Fruit fly (Drosophila melanogaster) whole organism, embryonic: Measurements from ENCODE around the gene CG7582.
A peak's percentile ranks its signal among the peaks of the same experiment; 100 is the strongest.

Source experiments
- Aef1 ChIP-seq: fragments of 200-800 bp; sonication (Bioruptor generic); IDR thresholded peaks from 3 replicates; pipeline ENCODE4 v1.3.6; 2022; ENCODE audit warnings: missing biosample characterization, missing genetic modification characterization
- Antp ChIP-seq: fragments of 200-800 bp; sonication (Bioruptor generic); optimal IDR thresholded peaks from 3 replicates; lab custom pipeline; 2016; ENCODE audit warnings: missing biosample characterization, missing genetic modification characterization
- Bgb ChIP-seq: fragments of 200-800 bp; sonication (Bioruptor generic); IDR thresholded peaks from 2 replicates; pipeline ENCODE4 v1.3.6; 2022; ENCODE audit warnings: missing biosample characterization, missing genetic modification characterization; ENCODE audit not compliant: partially characterized antibody
- CG10979 ChIP-seq: fragments of 200-800 bp; sonication (Bioruptor generic); optimal IDR thresholded peaks from 2 replicates; lab custom pipeline; 2018; ENCODE audit warnings: missing biosample characterization, mild to moderate bottlenecking, missing genetic modification characterization, moderate library complexity
- CG11504 ChIP-seq: fragments of 200-800 bp; sonication (Bioruptor generic); optimal IDR thresholded peaks from 3 replicates; lab custom pipeline; 2019; ENCODE audit warnings: missing biosample characterization, mild to moderate bottlenecking, missing genetic modification characterization, moderate library complexity
- CG11695 ChIP-seq: fragments of 200-800 bp; sonication (Bioruptor generic); IDR thresholded peaks from 3 replicates; pipeline ENCODE4 v1.3.6; 2022; ENCODE audit warnings: missing biosample characterization, missing genetic modification characterization
- CG13123 ChIP-seq: fragments of 200-800 bp; sonication (Bioruptor generic); optimal IDR thresholded peaks from 2 replicates; lab custom pipeline; 2016; ENCODE audit warnings: missing biosample characterization, missing genetic modification characterization
- CG1529 ChIP-seq: fragments of 200-800 bp; sonication (Bioruptor generic); optimal IDR thresholded peaks from 3 replicates; lab custom pipeline; 2018; ENCODE audit warnings: missing biosample characterization, missing genetic modification characterization
- CG15696 ChIP-seq: fragments of 200-800 bp; sonication (Bioruptor generic); optimal IDR thresholded peaks from 2 replicates; lab custom pipeline; 2019; ENCODE audit warnings: missing biosample characterization, mild to moderate bottlenecking, missing genetic modification characterization, moderate library complexity
- CG16863 ChIP-seq: fragments of 200-800 bp; sonication (Bioruptor generic); optimal IDR thresholded peaks from 3 replicates; lab custom pipeline; 2016; ENCODE audit warnings: missing biosample characterization, missing genetic modification characterization
- CG17328 ChIP-seq: fragments of 200-800 bp; sonication (Bioruptor generic); IDR thresholded peaks from 2 replicates; pipeline ENCODE4 v1.3.6; 2022; ENCODE audit warnings: missing biosample characterization, missing genetic modification characterization
- CG17829 ChIP-seq: fragments of 200-800 bp; optimal IDR thresholded peaks from 2 replicates; lab custom pipeline; 2019; ENCODE audit warnings: missing biosample characterization, mild to moderate bottlenecking, missing genetic modification characterization, moderate library complexity
- CG2875 ChIP-seq: fragments of 200-800 bp; sonication (Bioruptor generic); optimal IDR thresholded peaks from 2 replicates; lab custom pipeline; 2017; ENCODE audit warnings: missing biosample characterization, mild to moderate bottlenecking, missing genetic modification characterization, missing genetic modification reagents
- CG3407 ChIP-seq: fragments of 200-800 bp; sonication (Bioruptor generic); optimal IDR thresholded peaks from 2 replicates; lab custom pipeline; 2018; ENCODE audit warnings: missing biosample characterization, mild to moderate bottlenecking, missing genetic modification characterization
- CG34422 ChIP-seq: fragments of 200-800 bp; sonication (Bioruptor generic); IDR thresholded peaks from 3 replicates; pipeline ENCODE4 v1.3.6; 2022; ENCODE audit warnings: missing biosample characterization, missing genetic modification characterization
- CG3726 ChIP-seq: fragments of 200-800 bp; sonication (Bioruptor generic); IDR thresholded peaks from 3 replicates; pipeline ENCODE4, ENCODE4 v1.3.6; 2022; ENCODE audit warnings: missing biosample characterization, missing genetic modification characterization
- CG4424 ChIP-seq: fragments of 200-800 bp; sonication (Bioruptor generic); optimal IDR thresholded peaks from 3 replicates; lab custom pipeline; 2016; ENCODE audit warnings: missing biosample characterization, missing genetic modification characterization
- CG4820 ChIP-seq: fragments of 200-800 bp; sonication (Bioruptor generic); optimal IDR thresholded peaks from 3 replicates; lab custom pipeline; 2016; ENCODE audit warnings: missing biosample characterization, missing genetic modification characterization
- CG6689 ChIP-seq: fragments of 200-800 bp; sonication (Bioruptor generic); IDR thresholded peaks from 2 replicates; pipeline ENCODE4 v1.3.6; 2022; ENCODE audit warnings: missing biosample characterization, missing genetic modification characterization
- CG7357 ChIP-seq: fragments of 200-800 bp; sonication (Bioruptor generic); IDR thresholded peaks from 3 replicates; pipeline ENCODE4 v1.3.6; 2022; ENCODE audit warnings: missing biosample characterization, missing genetic modification characterization
- CG7556 ChIP-seq: fragments of 200-800 bp; sonication (Bioruptor generic); optimal IDR thresholded peaks from 2 replicates; lab custom pipeline; 2017; ENCODE audit warnings: missing biosample characterization, mild to moderate bottlenecking, missing genetic modification characterization
- CG8388 ChIP-seq: fragments of 200-800 bp; sonication (Bioruptor generic); optimal IDR thresholded peaks from 2 replicates; lab custom pipeline; 2019; ENCODE audit warnings: missing biosample characterization, mild to moderate bottlenecking, missing genetic modification characterization, moderate library complexity
- CG9727 ChIP-seq: fragments of 200-800 bp; sonication (Bioruptor generic); optimal IDR thresholded peaks from 3 replicates; lab custom pipeline; 2017; ENCODE audit warnings: missing biosample characterization, mild to moderate bottlenecking, missing genetic modification characterization
- D19A ChIP-seq: fragments of 200-800 bp; optimal IDR thresholded peaks from 3 replicates; lab custom pipeline; 2019; ENCODE audit warnings: missing biosample characterization, mild to moderate bottlenecking, missing genetic modification characterization, moderate library complexity
- E2f1 ChIP-seq: fragments of 200-800 bp; sonication (Bioruptor generic); IDR thresholded peaks from 2 replicates; pipeline ENCODE4 v1.3.6; 2022; ENCODE audit warnings: missing biosample characterization, missing genetic modification characterization
- Gsc ChIP-seq: fragments of 200-800 bp; sonication (Bioruptor generic); IDR thresholded peaks from 2 replicates; pipeline ENCODE4 v1.3.6; 2022; ENCODE audit warnings: missing biosample characterization, missing genetic modification characterization
- HLH3B ChIP-seq: fragments of 200-800 bp; sonication (Bioruptor generic); IDR thresholded peaks from 2 replicates; pipeline ENCODE4 v1.3.6; 2022; ENCODE audit warnings: missing biosample characterization, missing genetic modification characterization
- Hr3 ChIP-seq: fragments of 200-800 bp; sonication (Bioruptor generic); optimal IDR thresholded peaks from 3 replicates; lab custom pipeline; 2016; ENCODE audit warnings: missing biosample characterization, missing genetic modification characterization
- Hr78 ChIP-seq, 2 experiments: fragments of 200-800 bp in 1 of 2; fragments of >200 bp in 1 of 2; sonication (Bioruptor generic) in 1 of 2; optimal IDR thresholded peaks; 2 replicates each; lab custom pipeline; 2017 to 2019; ENCODE audit warnings: missing biosample characterization in 2 of 2, missing genetic modification characterization in 2 of 2, mild to moderate bottlenecking in 1 of 2, moderate library complexity in 1 of 2
- MTF-1 ChIP-seq: fragments of 200-800 bp; sonication (Bioruptor generic); optimal IDR thresholded peaks from 2 replicates; lab custom pipeline; 2018; ENCODE audit warnings: missing biosample characterization, mild to moderate bottlenecking, missing genetic modification characterization, borderline replicate concordance
- Med ChIP-seq: fragments of 200-800 bp; sonication (Bioruptor generic); peaks from one replicate; lab custom pipeline; 2016; ENCODE audit warnings: missing biosample characterization, missing genetic modification characterization, mild to moderate bottlenecking, inconsistent platforms, moderate library complexity
- Optix ChIP-seq: fragments of 200-800 bp; sonication (Bioruptor generic); IDR thresholded peaks from 3 replicates; pipeline ENCODE4 v1.3.6; 2022; ENCODE audit warnings: missing biosample characterization, missing genetic modification characterization
- Pdp1 ChIP-seq, 2 experiments: fragments of 200-800 bp; sonication (Bioruptor generic); optimal IDR thresholded peaks; 3 replicates each; lab custom pipeline; 2016; ENCODE audit warnings: missing biosample characterization in 2 of 2, missing genetic modification characterization in 2 of 2, mild to moderate bottlenecking in 1 of 2, moderate library complexity in 1 of 2
- Side ChIP-seq: fragments of 200-800 bp; sonication (Bioruptor generic); optimal IDR thresholded peaks from 2 replicates; lab custom pipeline; 2016; ENCODE audit warnings: missing biosample characterization, missing genetic modification characterization
- Sox102F ChIP-seq: fragments of 200-800 bp; sonication (Bioruptor generic); optimal IDR thresholded peaks from 2 replicates; lab custom pipeline; 2018; ENCODE audit warnings: missing biosample characterization, mild to moderate bottlenecking, missing genetic modification characterization, moderate library complexity
- Trl ChIP-seq, 3 experiments: fragments of >200 bp in 2 of 3; fragments of 200-800 bp in 1 of 3; sonication (Bioruptor generic) in 1 of 3; optimal IDR thresholded peaks; 2 replicates in 1 of 3; 3 replicates in 2 of 3; lab custom pipeline; 2016 to 2017; ENCODE audit warnings: missing biosample characterization in 1 of 3, missing genetic modification characterization in 1 of 3
- aop ChIP-seq: fragments of 200-800 bp; sonication (Bioruptor generic); IDR thresholded peaks from 2 replicates; pipeline ENCODE4 v1.3.6; 2022; ENCODE audit warnings: missing biosample characterization, missing genetic modification characterization
- cas ChIP-seq: fragments of 200-800 bp; sonication (Bioruptor generic); IDR thresholded peaks from 2 replicates; pipeline ENCODE4 v1.3.6; 2022; ENCODE audit warnings: missing biosample characterization, missing genetic modification characterization
- dan ChIP-seq: fragments of 200-800 bp; sonication (Bioruptor generic); IDR thresholded peaks from 2 replicates; pipeline ENCODE4 v1.3.6; 2022; ENCODE audit warnings: missing biosample characterization, missing genetic modification characterization
- dmrt99B ChIP-seq: fragments of 200-800 bp; sonication (Bioruptor generic); optimal IDR thresholded peaks from 2 replicates; lab custom pipeline; 2018; ENCODE audit warnings: missing biosample characterization, mild to moderate bottlenecking, missing genetic modification characterization, moderate library complexity
- ewg ChIP-seq: fragments of 200-800 bp; sonication (Bioruptor generic); optimal IDR thresholded peaks from 3 replicates; lab custom pipeline; 2017; ENCODE audit warnings: mild to moderate bottlenecking, missing biosample characterization, missing genetic modification reagents, missing genetic modification characterization
- fd96Cb ChIP-seq: fragments of 200-800 bp; sonication (Bioruptor generic); optimal IDR thresholded peaks from 2 replicates; lab custom pipeline; 2018; ENCODE audit warnings: missing biosample characterization, mild to moderate bottlenecking, missing genetic modification characterization, moderate library complexity
- gem ChIP-seq: fragments of 200-800 bp; sonication (Bioruptor generic); optimal IDR thresholded peaks from 2 replicates; lab custom pipeline; 2019; ENCODE audit warnings: missing biosample characterization, mild to moderate bottlenecking, missing genetic modification characterization, moderate library complexity
- ken ChIP-seq: fragments of 200-800 bp; sonication (Bioruptor generic); IDR thresholded peaks from 3 replicates; pipeline ENCODE4 v1.3.6; 2022; ENCODE audit warnings: missing biosample characterization, missing genetic modification characterization
- lmd ChIP-seq: fragments of 200-800 bp; sonication (Bioruptor generic); IDR thresholded peaks from 2 replicates; pipeline ENCODE4 v1.3.6; 2022; ENCODE audit warnings: missing biosample characterization, missing genetic modification characterization
- prd ChIP-seq, 3 experiments: fragments of >200 bp in 2 of 3; fragments of 200-800 bp in 1 of 3; sonication (Bioruptor generic) in 1 of 3; optimal IDR thresholded peaks in 2 of 3; IDR thresholded peaks in 1 of 3; 2 replicates in 2 of 3; 3 replicates in 1 of 3; pipeline versions ENCODE4 v1.3.6 to Lab custom; 2017 to 2022; ENCODE audit warnings: missing biosample characterization in 1 of 3, missing genetic modification characterization in 1 of 3
- ranshi ChIP-seq: fragments of 200-800 bp; sonication (Bioruptor generic); IDR thresholded peaks from 2 replicates; pipeline ENCODE4 v1.3.6; 2022; ENCODE audit warnings: missing biosample characterization, missing genetic modification characterization
- so ChIP-seq: fragments of 200-800 bp; sonication (Bioruptor generic); IDR thresholded peaks from 3 replicates; pipeline ENCODE4 v1.3.6; 2022; ENCODE audit warnings: missing biosample characterization, missing genetic modification characterization
- ssp ChIP-seq: fragments of 200-800 bp; sonication (Bioruptor generic); IDR thresholded peaks from 2 replicates; pipeline ENCODE4 v1.3.6; 2022; ENCODE audit warnings: missing biosample characterization, missing genetic modification characterization

The CG7582 gene

dm6 chr3R:29699220-29699619 lies 17.1 kb upstream of the CG7582 start (continued):
- peak; percentile 28 for TF ChIP-seq CG2875
- peak; percentile 32; the same call in 1 of the 3 replicates for TF ChIP-seq Aef1 (GFP tag; lab: Robert Waterston, UW)
- peak; percentile 58; the same call in 2 of the 3 replicates for TF ChIP-seq CG7357 (GFP tag; lab: Robert Waterston, UW)
- peak; percentile 1 for TF ChIP-seq D19A
- TF ChIP-seq CG10979 (tag; lab: Kevin White, UChicago), result peak; percentile 24
- TF ChIP-seq fd96Cb (tag; lab: Kevin White, UChicago), result no peak
- peak; percentile 34 for TF ChIP-seq Sox102F (GFP tag; lab: Kevin White, UChicago)
- TF ChIP-seq Bgb (GFP tag; lab: Robert Waterston, UW), result no peak
- TF ChIP-seq cas, result no peak
- peak in 1 of 2 experiments; percentile 44 for TF ChIP-seq Pdp1 (GFP tag; optimal IDR thresholded peaks at IDR 0.05; lab: Kevin White, UChicago)
- peak; percentile 69 for TF ChIP-seq CG6689 (GFP tag; lab: Robert Waterston, UW)
- TF ChIP-seq CG8388 (GFP tag; lab: Kevin White, UChicago), result peak; percentile 49
- TF ChIP-seq Hr78 (GFP tag; optimal IDR thresholded peaks at IDR 0.05; lab: Kevin White, UChicago), result peak in 1 of 2 experiments; percentile 41
- TF ChIP-seq CG17829, result peak; percentile 59
- peak; percentile 2 for TF ChIP-seq CG16863 (GFP tag; lab: Kevin White, UChicago)
- TF ChIP-seq Side, result peak; percentile 11
- peak; percentile 39; the same call in 1 of the 2 replicates for TF ChIP-seq ranshi (GFP tag; lab: Robert Waterston, UW)
- TF ChIP-seq CG3407 (GFP tag; lab: Kevin White, UChicago), result peak; percentile 32
- peak; percentile 25 for TF ChIP-seq CG9727 (GFP tag; lab: Kevin White, UChicago)
- TF ChIP-seq MTF-1 (GFP tag; lab: Kevin White, UChicago), result no peak
- peak; percentile 67 for TF ChIP-seq lmd (GFP tag; lab: Robert Waterston, UW)
- 0 out of 2 replicates have a peak, but pooled peaks have one; percentile 11 for TF ChIP-seq aop
- peak; percentile 45 for TF ChIP-seq CG4424 (GFP tag; lab: Kevin White, UChicago)
- TF ChIP-seq Hr3 (GFP tag; lab: Kevin White, UChicago), result no peak
- peak; percentile 32 for TF ChIP-seq CG7556 (GFP tag; lab: Kevin White, UChicago)
- peak; percentile 7; the same call in 1 of the 3 replicates for TF ChIP-seq CG34422 (GFP tag; lab: Robert Waterston, UW)
- TF ChIP-seq CG15696 (tag; lab: Kevin White, UChicago), result no peak
- peak; percentile 62 for TF ChIP-seq dmrt99B
- TF ChIP-seq CG11695, result peak; percentile 61; the same call in 2 of the 3 replicates
- TF ChIP-seq CG3726 (GFP tag; lab: Robert Waterston, UW), result 0 out of 3 replicates have a peak, but pooled peaks have one; percentile 49
- TF ChIP-seq CG13123 (GFP tag; lab: Kevin White, UChicago), result no peak
- TF ChIP-seq Gsc (GFP tag; lab: Robert Waterston, UW), result peak; percentile 27; the same call in 1 of the 2 replicates
- TF ChIP-seq Antp (GFP tag; lab: Kevin White, UChicago), result peak; percentile 59
- TF ChIP-seq Med (GFP tag; lab: Kevin White, UChicago), result peak; percentile 78
- TF ChIP-seq ken (GFP tag; lab: Robert Waterston, UW), result peak; percentile 69; the same call in 1 of the 3 replicates
- TF ChIP-seq ewg (GFP tag; lab: Kevin White, UChicago), result no peak
- TF ChIP-seq prd (optimal IDR thresholded peaks at IDR 0.05; lab: Kevin White, UChicago), result no peak
- peak; percentile 63 for TF ChIP-seq prd (GFP tag; IDR thresholded peaks at IDR 0.05; lab: Robert Waterston, UW)
- TF ChIP-seq CG11504 (tag; lab: Kevin White, UChicago), result peak; percentile 40
- peak; percentile 73 for TF ChIP-seq gem (tag; lab: Kevin White, UChicago)
- no peak for TF ChIP-seq CG4820 (GFP tag; lab: Kevin White, UChicago)
- peak; percentile 65; the same call in 1 of the 2 replicates for TF ChIP-seq dan (GFP tag; lab: Robert Waterston, UW)
- peak; percentile 50 for TF ChIP-seq E2f1 (GFP tag; lab: Robert Waterston, UW)
- TF ChIP-seq so, result peak; percentile 26; the same call in 1 of the 3 replicates
- TF ChIP-seq CG17328 (GFP tag; lab: Robert Waterston, UW), result peak; percentile 53
- TF ChIP-seq HLH3B, result no peak
- peak; percentile 58 for TF ChIP-seq ssp
- TF ChIP-seq Optix, result peak; percentile 27; the same call in 1 of the 3 replicates
- no peak for TF ChIP-seq CG1529 (GFP tag; lab: Kevin White, UChicago)
- TF ChIP-seq Trl (optimal IDR thresholded peaks at IDR 0.05; lab: Kevin White, UChicago), result no peak
- TF ChIP-seq Trl (GFP tag; optimal IDR thresholded peaks at IDR 0.05; lab: Kevin White, UChicago), result peak; percentile 51
